Fruit fly (Drosophila melanogaster) whole organism, embryonic: ENCODE results near the gene SK.

ENCODE experiments used
- Atf3 ChIP-seq: fragments of 200-800 bp; sonication (Bioruptor generic); optimal IDR thresholded peaks from 3 replicates; lab custom pipeline; 2016; ENCODE audit warnings: missing biosample characterization, missing genetic modification characterization
- BtbVII ChIP-seq: fragments of 200-800 bp; sonication (Bioruptor generic); optimal IDR thresholded peaks from 3 replicates; lab custom pipeline; 2017; ENCODE audit warnings: missing biosample characterization, mild to moderate bottlenecking, missing genetic modification characterization
- CG12236 ChIP-seq: fragments of 200-800 bp; sonication (Bioruptor generic); optimal IDR thresholded peaks from 2 replicates; lab custom pipeline; 2016; ENCODE audit warnings: missing biosample characterization, missing genetic modification characterization
- CG14050 ChIP-seq: fragments of 200-800 bp; sonication (Bioruptor generic); IDR thresholded peaks from 3 replicates; pipeline ENCODE4 v1.3.6; 2022; ENCODE audit warnings: missing biosample characterization, missing genetic modification characterization
- CG1603 ChIP-seq: fragments of 200-800 bp; sonication (Bioruptor generic); optimal IDR thresholded peaks from 2 replicates; lab custom pipeline; 2019; ENCODE audit warnings: missing biosample characterization, mild to moderate bottlenecking, missing genetic modification characterization, moderate library complexity
- CG17328 ChIP-seq: fragments of 200-800 bp; sonication (Bioruptor generic); IDR thresholded peaks from 2 replicates; pipeline ENCODE4 v1.3.6; 2022; ENCODE audit warnings: missing biosample characterization, missing genetic modification characterization
- CG17385 ChIP-seq: fragments of 200-800 bp; sonication (Bioruptor generic); optimal IDR thresholded peaks from 3 replicates; lab custom pipeline; 2018; ENCODE audit warnings: missing biosample characterization, mild to moderate bottlenecking, missing genetic modification characterization
- CG18011 ChIP-seq: fragments of 200-800 bp; sonication (Bioruptor generic); optimal IDR thresholded peaks from 2 replicates; lab custom pipeline; 2017; ENCODE audit warnings: missing biosample characterization, missing genetic modification characterization, mild to moderate bottlenecking, moderate library complexity, missing genotype
- CG2875 ChIP-seq: fragments of 200-800 bp; sonication (Bioruptor generic); optimal IDR thresholded peaks from 2 replicates; lab custom pipeline; 2017; ENCODE audit warnings: missing biosample characterization, mild to moderate bottlenecking, missing genetic modification characterization, missing genetic modification reagents
- CG31388 ChIP-seq: fragments of 200-800 bp; sonication (Bioruptor generic); optimal IDR thresholded peaks from 2 replicates; lab custom pipeline; 2016; ENCODE audit warnings: missing biosample characterization, missing genetic modification characterization
- CG3838 ChIP-seq: fragments of 200-800 bp; sonication (Bioruptor generic); optimal IDR thresholded peaks from 3 replicates; lab custom pipeline; 2016; ENCODE audit warnings: missing biosample characterization, missing genetic modification characterization
- CG4282 ChIP-seq: fragments of 200-800 bp; sonication (Bioruptor generic); optimal IDR thresholded peaks from 2 replicates; lab custom pipeline; 2016; ENCODE audit warnings: missing biosample characterization, missing genetic modification characterization
- CG4328 ChIP-seq: fragments of 200-800 bp; sonication (Bioruptor generic); optimal IDR thresholded peaks from 3 replicates; lab custom pipeline; 2017; ENCODE audit warnings: missing biosample characterization, missing genetic modification reagents, missing genetic modification characterization
- CG6175 ChIP-seq: fragments of 200-800 bp; sonication (Bioruptor generic); IDR thresholded peaks from 3 replicates; pipeline ENCODE4 v1.3.6; 2022; ENCODE audit warnings: missing biosample characterization, missing genetic modification characterization
- CG6654 ChIP-seq: fragments of 200-800 bp; sonication (Bioruptor generic); optimal IDR thresholded peaks from 2 replicates; lab custom pipeline; 2017; ENCODE audit warnings: missing biosample characterization, mild to moderate bottlenecking, missing genetic modification characterization
- CG9817 ChIP-seq: fragments of 200-800 bp; sonication (Bioruptor generic); optimal IDR thresholded peaks from 2 replicates; lab custom pipeline; 2018; ENCODE audit warnings: missing biosample characterization, mild to moderate bottlenecking, missing genetic modification characterization, moderate library complexity
- CG9932 ChIP-seq: fragments of 200-800 bp; sonication (Bioruptor generic); IDR thresholded peaks from 2 replicates; pipeline ENCODE4 v1.3.6; 2022; ENCODE audit warnings: missing biosample characterization, missing genetic modification characterization
- Camta ChIP-seq: fragments of 200-800 bp; sonication (Bioruptor generic); optimal IDR thresholded peaks from 2 replicates; lab custom pipeline; 2016; ENCODE audit warnings: missing biosample characterization, missing genetic modification characterization
- CrebB ChIP-seq: fragments of 200-800 bp; sonication (Bioruptor generic); optimal IDR thresholded peaks from 3 replicates; lab custom pipeline; 2018; ENCODE audit warnings: missing biosample characterization, mild to moderate bottlenecking, missing genetic modification characterization
- D ChIP-seq, 2 experiments: fragments of 200-800 bp in 1 of 2; fragments of >200 bp in 1 of 2; sonication (Bioruptor generic) in 1 of 2; optimal IDR thresholded peaks; 2 replicates in 1 of 2; 3 replicates in 1 of 2; lab custom pipeline; 2017; ENCODE audit warnings: mild to moderate bottlenecking in 1 of 2, missing biosample characterization in 1 of 2, missing genetic modification characterization in 1 of 2, missing genetic modification reagents in 1 of 2
- Fer1 ChIP-seq: fragments of 200-800 bp; sonication (Bioruptor generic); optimal IDR thresholded peaks from 2 replicates; lab custom pipeline; 2017; ENCODE audit warnings: missing biosample characterization, mild to moderate bottlenecking, missing genetic modification characterization
- HLHmδ ChIP-seq: fragments of 200-800 bp; sonication (Bioruptor generic); optimal IDR thresholded peaks from 2 replicates; lab custom pipeline; 2018; ENCODE audit warnings: missing biosample characterization, mild to moderate bottlenecking, missing genetic modification characterization, moderate library complexity
- Hand ChIP-seq: fragments of 200-800 bp; sonication (Bioruptor generic); optimal IDR thresholded peaks from 2 replicates; lab custom pipeline; 2017; ENCODE audit warnings: mild to moderate bottlenecking, missing biosample characterization, missing genetic modification reagents, missing genetic modification characterization
- Jarid2 ChIP-seq: fragments of 200-800 bp; sonication (Bioruptor generic); optimal IDR thresholded peaks from 3 replicates; lab custom pipeline; 2017; ENCODE audit warnings: mild to moderate bottlenecking, missing biosample characterization, missing genetic modification reagents, missing genetic modification characterization
- Mad ChIP-seq: fragments of 200-800 bp; sonication (Bioruptor generic); optimal IDR thresholded peaks from 2 replicates; lab custom pipeline; 2016; ENCODE audit warnings: missing biosample characterization, missing genetic modification characterization
- Opbp ChIP-seq: fragments of 200-800 bp; sonication (Bioruptor generic); IDR thresholded peaks from 3 replicates; pipeline ENCODE4 v1.3.6; 2022; ENCODE audit warnings: missing biosample characterization, missing genetic modification characterization; ENCODE audit not compliant: partially characterized antibody
- Scr ChIP-seq: fragments of 200-800 bp; sonication (Bioruptor generic); IDR thresholded peaks from 2 replicates; pipeline ENCODE4 v1.3.6; 2022; ENCODE audit warnings: missing biosample characterization, missing genetic modification characterization; ENCODE audit not compliant: partially characterized antibody
- Sin3A ChIP-seq: fragments of >200 bp; optimal IDR thresholded peaks from 2 replicates; lab custom pipeline; 2018
- Sox100B ChIP-seq: fragments of 200-800 bp; sonication (Bioruptor generic); optimal IDR thresholded peaks from 3 replicates; lab custom pipeline; 2018; ENCODE audit warnings: missing biosample characterization, mild to moderate bottlenecking, missing genetic modification characterization
- TFAM ChIP-seq: fragments of 200-800 bp; sonication (Bioruptor generic); optimal IDR thresholded peaks from 2 replicates; lab custom pipeline; 2017; ENCODE audit warnings: missing biosample characterization, missing genetic modification characterization, inconsistent platforms
- abd-A ChIP-seq: fragments of 200-800 bp; sonication (Bioruptor generic); optimal IDR thresholded peaks from 3 replicates; lab custom pipeline; 2019; ENCODE audit warnings: missing biosample characterization, mild to moderate bottlenecking, missing genetic modification characterization, moderate library complexity
- ac ChIP-seq: fragments of 200-800 bp; sonication (Bioruptor generic); optimal IDR thresholded peaks from 3 replicates; lab custom pipeline; 2017; ENCODE audit warnings: missing biosample characterization, mild to moderate bottlenecking, missing genetic modification characterization
- al ChIP-seq: fragments of 200-800 bp; sonication (Bioruptor generic); IDR thresholded peaks from 2 replicates; pipeline ENCODE4 v1.3.6; 2022; ENCODE audit warnings: missing biosample characterization, missing genetic modification characterization
- ash1 ChIP-seq: fragments of 200-800 bp; sonication (Bioruptor generic); optimal IDR thresholded peaks from 2 replicates; lab custom pipeline; 2018; ENCODE audit warnings: missing biosample characterization, mild to moderate bottlenecking, missing genetic modification characterization
- bigmax ChIP-seq: fragments of 200-800 bp; sonication (Bioruptor generic); optimal IDR thresholded peaks from 2 replicates; lab custom pipeline; 2018; ENCODE audit warnings: missing biosample characterization, mild to moderate bottlenecking, missing genetic modification characterization
- br ChIP-seq: fragments of >200 bp; optimal IDR thresholded peaks from 2 replicates; lab custom pipeline; 2017
- btn ChIP-seq: fragments of 200-800 bp; sonication (Bioruptor generic); optimal IDR thresholded peaks from 2 replicates; lab custom pipeline; 2016; ENCODE audit warnings: missing biosample characterization, missing genetic modification characterization
- dati ChIP-seq: fragments of 200-800 bp; sonication (Bioruptor generic); IDR thresholded peaks from 2 replicates; pipeline ENCODE4 v1.3.6; 2022; ENCODE audit warnings: missing biosample characterization, missing genetic modification characterization
- dmrt11E ChIP-seq: fragments of 200-800 bp; sonication (Bioruptor generic); optimal IDR thresholded peaks from 3 replicates; lab custom pipeline; 2018; ENCODE audit warnings: missing biosample characterization, mild to moderate bottlenecking, missing genetic modification characterization, moderate library complexity
- eyg ChIP-seq: fragments of 200-800 bp; sonication (Bioruptor generic); optimal IDR thresholded peaks from 3 replicates; lab custom pipeline; 2016; ENCODE audit warnings: missing biosample characterization, missing genetic modification characterization
- gce ChIP-seq: fragments of 200-800 bp; sonication (Bioruptor generic); IDR thresholded peaks from 3 replicates; pipeline ENCODE4 v1.3.6; 2022; ENCODE audit warnings: missing biosample characterization, missing genetic modification characterization
- h ChIP-seq: fragments of >200 bp; optimal IDR thresholded peaks from 2 replicates; lab custom pipeline; 2017
- inv ChIP-seq: fragments of 200-800 bp; sonication (Bioruptor generic); IDR thresholded peaks from 2 replicates; pipeline ENCODE4 v1.3.6; 2022; ENCODE audit warnings: missing biosample characterization, missing genetic modification characterization; ENCODE audit not compliant: partially characterized antibody
- jigr1 ChIP-seq: fragments of 200-800 bp; sonication (Bioruptor generic); IDR thresholded peaks from 3 replicates; pipeline ENCODE4 v1.3.6; 2022; ENCODE audit warnings: missing biosample characterization, missing genetic modification characterization
- lilli ChIP-seq: fragments of 200-800 bp; sonication (Bioruptor generic); optimal IDR thresholded peaks from 3 replicates; lab custom pipeline; 2016; ENCODE audit warnings: missing biosample characterization, missing genetic modification characterization
- maf-S ChIP-seq: fragments of 200-800 bp; sonication (Bioruptor generic); optimal IDR thresholded peaks from 2 replicates; lab custom pipeline; 2016; ENCODE audit warnings: missing biosample characterization, missing genetic modification characterization
- pan ChIP-seq, 4 experiments: fragments of >200 bp in 3 of 4; fragments of 200-800 bp in 1 of 4; sonication (Bioruptor generic) in 1 of 4; optimal IDR thresholded peaks in 3 of 4; IDR thresholded peaks in 1 of 4; 2 replicates each; pipeline versions ENCODE4 v1.3.6 to Lab custom; 2017 to 2022; ENCODE audit warnings: missing biosample characterization in 2 of 4, missing genetic modification characterization in 2 of 4, mixed read lengths in 1 of 4
- shn ChIP-seq: fragments of 200-800 bp; sonication (Bioruptor generic); optimal IDR thresholded peaks from 3 replicates; lab custom pipeline; 2016; ENCODE audit warnings: missing biosample characterization, missing genetic modification characterization
- slp2 ChIP-seq: fragments of 200-800 bp; sonication (Bioruptor generic); optimal IDR thresholded peaks from 2 replicates; lab custom pipeline; 2016; ENCODE audit warnings: missing biosample characterization, missing genetic modification characterization
- tin ChIP-seq: fragments of 200-800 bp; sonication (Bioruptor generic); optimal IDR thresholded peaks from 3 replicates; lab custom pipeline; 2016; ENCODE audit warnings: missing biosample characterization, missing genetic modification characterization
- z ChIP-seq: fragments of 200-800 bp; sonication (Bioruptor generic); IDR thresholded peaks from 3 replicates; pipeline ENCODE4 v1.3.6; 2022; ENCODE audit warnings: missing biosample characterization, missing genetic modification characterization

SK gene

DNA sequence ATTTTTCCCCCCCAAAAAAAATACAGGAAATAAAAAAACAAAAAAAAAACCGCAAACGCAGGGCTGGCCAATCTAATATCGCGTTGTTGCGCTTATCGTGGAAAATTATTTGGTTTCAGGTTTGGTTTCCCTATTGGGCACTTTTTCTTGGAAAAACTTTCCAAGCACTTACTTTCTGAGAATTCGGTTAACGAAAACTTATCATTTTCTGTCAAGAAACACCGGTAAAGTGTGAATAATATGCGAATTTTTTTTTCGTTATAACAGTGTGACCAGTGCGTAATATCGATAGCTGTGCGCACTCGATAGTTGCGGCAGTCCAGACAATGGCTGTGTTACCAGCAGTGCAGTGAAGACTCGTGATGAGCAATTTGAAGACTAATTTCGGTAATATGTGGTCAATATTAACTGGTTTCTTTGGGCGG lies 17.6 kb upstream of the SK start, which contains the start of gene Rnp4F (continued):
- TF ChIP-seq ash1 (GFP tag; lab: Kevin White, UChicago) (no peak), dmrt11E (no peak), inv (GFP tag; lab: Robert Waterston, UW) (peak; percentile 84), Mad (GFP tag; lab: Kevin White, UChicago) (peak; percentile 57), Atf3 (GFP tag; lab: Kevin White, UChicago) (peak; percentile 57), CG9817 (tag; lab: Kevin White, UChicago) (peak; percentile 74), HLHmδ (GFP tag; lab: Kevin White, UChicago) (no peak), abd-A (tag; lab: Kevin White, UChicago) (no peak), tin (peak; percentile 74), CG17328 (GFP tag; lab: Robert Waterston, UW) (0 out of 2 replicates have a peak, but pooled peaks have one; percentile 26), TFAM (GFP tag; lab: Kevin White, UChicago) (no peak), maf-S (GFP tag; lab: Kevin White, UChicago) (peak; percentile 68), CG4328 (GFP tag; lab: Kevin White, UChicago) (no peak), Hand (no peak), btn (GFP tag; lab: Kevin White, UChicago) (peak; percentile 13), dati (GFP tag; lab: Robert Waterston, UW) (0 out of 2 replicates have a peak, but pooled peaks have one; percentile 10), CG12236 (no peak), Sin3A (lab: Kevin White, UChicago) (peak; percentile 81), z (GFP tag; lab: Robert Waterston, UW) (no peak), al (GFP tag; lab: Robert Waterston, UW) (peak; percentile 61), CG18011 (GFP tag; lab: Kevin White, UChicago) (peak; percentile 48), Jarid2 (no peak), CG6654 (no peak), CG4282 (GFP tag; lab: Kevin White, UChicago) (no peak), slp2 (GFP tag; lab: Kevin White, UChicago) (peak; percentile 44), CrebB (tag; lab: Kevin White, UChicago) (no peak), CG14050 (GFP tag; lab: Robert Waterston, UW) (peak; percentile 37; the same call in 1 of the 3 replicates), Fer1 (GFP tag; lab: Kevin White, UChicago) (peak; percentile 65), CG17385 (GFP tag; lab: Kevin White, UChicago) (peak; percentile 24), eyg (peak; percentile 46), gce (GFP tag; lab: Robert Waterston, UW) (no peak), CG2875 (GFP tag; lab: Kevin White, UChicago) (no peak), ac (GFP tag; lab: Kevin White, UChicago) (no peak), pan (optimal IDR thresholded peaks at IDR 0.05; lab: Kevin White, UChicago) (no peak), pan (GFP tag; optimal IDR thresholded peaks at IDR 0.05 in 1 of 2, IDR thresholded peaks at IDR 0.05 in 1 of 2) (peak in 1 of 2 experiments; percentile 67), Sox100B (GFP tag; lab: Kevin White, UChicago) (no peak), Scr (peak; percentile 86), CG31388 (no peak), Camta (GFP tag; lab: Kevin White, UChicago) (peak; percentile 69), D (optimal IDR thresholded peaks at IDR 0.05; lab: Kevin White, UChicago) (no peak), D (GFP tag; optimal IDR thresholded peaks at IDR 0.05; lab: Kevin White, UChicago) (no peak), bigmax (GFP tag; lab: Kevin White, UChicago) (no peak), lilli (GFP tag; lab: Kevin White, UChicago) (peak; percentile 80), jigr1 (GFP tag; lab: Robert Waterston, UW) (peak; percentile 58; the same call in 1 of the 3 replicates), br (lab: Kevin White, UChicago) (no peak), CG9932 (GFP tag; lab: Robert Waterston, UW) (peak; percentile 90), CG6175 (0 out of 3 replicates have a peak, but pooled peaks have one; percentile 42), h (no peak), CG3838 (no peak), Opbp (GFP tag; lab: Robert Waterston, UW) (peak; percentile 88), shn (GFP tag; lab: Kevin White, UChicago) (peak; percentile 82), BtbVII (GFP tag; lab: Kevin White, UChicago) (no peak), CG1603 (tag; lab: Kevin White, UChicago) (no peak)
